Worm (Caenorhabditis elegans) whole organism, late embryonic: Measurements from ENCODE around the gene col-14.

Experiments
- fax-1 ChIP-seq: sonication (generic microtip); optimal IDR thresholded peaks from 2 replicates; lab custom pipeline; 2016; ENCODE audit warnings: missing genotype, missing genetic modification characterization, missing compliant biosample characterization
- hlh-30 ChIP-seq: sonication (generic microtip); optimal IDR thresholded peaks from 2 replicates; lab custom pipeline; 2017; ENCODE audit warnings: antibody characterized with exemption, missing genetic modification characterization, missing compliant biosample characterization; ENCODE audit not compliant: insufficient read depth
- hlh-8 ChIP-seq: sonication (generic microtip); optimal IDR thresholded peaks from 2 replicates; lab custom pipeline; 2016; ENCODE audit warnings: missing genotype, missing genetic modification characterization, missing compliant biosample characterization
- pha-4 ChIP-seq: fragments of 150-350 bp; optimal IDR thresholded peaks from 2 replicates; lab custom pipeline; 2018; ENCODE audit warnings: missing biosample characterization, missing genetic modification reagents, missing genetic modification characterization
- sdc-2 ChIP-seq: sonication (generic microtip); optimal IDR thresholded peaks from 2 replicates; lab custom pipeline; 2016; ENCODE audit warnings: missing genotype, missing genetic modification characterization, missing compliant biosample characterization

- TF ChIP-seq hlh-8 (tag; lab: Kevin White, UChicago) (no peak), fax-1 (tag; lab: Kevin White, UChicago) (no peak), hlh-30 (no peak), pha-4 (no peak), sdc-2 (tag; lab: Kevin White, UChicago) (no peak)
Measured at ce11 chrIV:7763748-7764147, 10.5 kb downstream of the col-14 start, which contains the start of the genes C46A5.6 and C46A5.1.
